Fruit fly (Drosophila melanogaster) whole organism, embryonic: ENCODE data around the gene CG13390.
A peak's percentile ranks its signal among the peaks of the same experiment; 100 is the strongest.

Source experiments
- Asciz ChIP-seq: fragments of 200-800 bp; sonication (Bioruptor generic); optimal IDR thresholded peaks from 2 replicates; lab custom pipeline; 2017; ENCODE audit warnings: missing biosample characterization, mild to moderate bottlenecking, missing genetic modification characterization, missing genetic modification reagents
- CG10267 ChIP-seq: fragments of 200-800 bp; sonication (Bioruptor generic); optimal IDR thresholded peaks from 2 replicates; lab custom pipeline; 2018; ENCODE audit warnings: missing biosample characterization, mild to moderate bottlenecking, missing genetic modification characterization, moderate library complexity
- CG10979 ChIP-seq: fragments of 200-800 bp; sonication (Bioruptor generic); optimal IDR thresholded peaks from 2 replicates; lab custom pipeline; 2018; ENCODE audit warnings: missing biosample characterization, mild to moderate bottlenecking, missing genetic modification characterization, moderate library complexity
- CG11504 ChIP-seq: fragments of 200-800 bp; sonication (Bioruptor generic); optimal IDR thresholded peaks from 3 replicates; lab custom pipeline; 2019; ENCODE audit warnings: missing biosample characterization, mild to moderate bottlenecking, missing genetic modification characterization, moderate library complexity
- CG11723 ChIP-seq: fragments of 200-800 bp; sonication (Bioruptor generic); optimal IDR thresholded peaks from 2 replicates; lab custom pipeline; 2017; ENCODE audit warnings: missing biosample characterization, mild to moderate bottlenecking, missing genetic modification characterization
- CG12071 ChIP-seq: fragments of 200-800 bp; sonication (Bioruptor generic); optimal IDR thresholded peaks from 3 replicates; lab custom pipeline; 2018; ENCODE audit warnings: missing biosample characterization, mild to moderate bottlenecking, missing genetic modification characterization
- CG14441 ChIP-seq: fragments of 200-800 bp; sonication (Bioruptor generic); IDR thresholded peaks from 2 replicates; pipeline ENCODE4 v1.3.6; 2022; ENCODE audit warnings: missing biosample characterization, missing genetic modification characterization
- CG1529 ChIP-seq: fragments of 200-800 bp; sonication (Bioruptor generic); optimal IDR thresholded peaks from 3 replicates; lab custom pipeline; 2018; ENCODE audit warnings: missing biosample characterization, missing genetic modification characterization
- CG15479 ChIP-seq: fragments of 200-800 bp; sonication (Bioruptor generic); optimal IDR thresholded peaks from 3 replicates; lab custom pipeline; 2019; ENCODE audit warnings: missing biosample characterization, mild to moderate bottlenecking, missing genetic modification characterization, moderate library complexity
- CG17186 ChIP-seq: fragments of 200-800 bp; sonication (Bioruptor generic); optimal IDR thresholded peaks from 3 replicates; lab custom pipeline; 2017; ENCODE audit warnings: missing biosample characterization, missing genetic modification reagents, missing genetic modification characterization
- CG18599 ChIP-seq: fragments of 200-800 bp; sonication (Bioruptor generic); optimal IDR thresholded peaks from 3 replicates; lab custom pipeline; 2017; ENCODE audit warnings: missing biosample characterization, missing genetic modification characterization, mild to moderate bottlenecking, moderate library complexity, missing genetic modification reagents
- CG2129 ChIP-seq: fragments of 200-800 bp; sonication (Bioruptor generic); IDR thresholded peaks from 2 replicates; pipeline ENCODE4 v1.3.6; 2022; ENCODE audit warnings: missing biosample characterization, missing genetic modification characterization; ENCODE audit not compliant: partially characterized antibody
- CG2678 ChIP-seq: fragments of 200-800 bp; sonication (Bioruptor generic); optimal IDR thresholded peaks from 3 replicates; lab custom pipeline; 2019; ENCODE audit warnings: missing biosample characterization, mild to moderate bottlenecking, missing genetic modification characterization, moderate library complexity
- CG2712 ChIP-seq: fragments of 200-800 bp; optimal IDR thresholded peaks from 3 replicates; lab custom pipeline; 2019; ENCODE audit warnings: missing biosample characterization, mild to moderate bottlenecking, missing genetic modification characterization, moderate library complexity
- CG31441 ChIP-seq: fragments of 200-800 bp; sonication (Bioruptor generic); IDR thresholded peaks from 2 replicates; pipeline ENCODE4 v1.3.6; 2022; ENCODE audit warnings: missing biosample characterization, missing genetic modification characterization
- CG32772 ChIP-seq: fragments of 200-800 bp; sonication (Bioruptor generic); IDR thresholded peaks from 2 replicates; pipeline ENCODE4 v1.3.6; 2022; ENCODE audit warnings: missing biosample characterization, missing genetic modification characterization
- CG33557 ChIP-seq: fragments of 200-800 bp; sonication (Bioruptor generic); optimal IDR thresholded peaks from 2 replicates; lab custom pipeline; 2019; ENCODE audit warnings: missing biosample characterization, mild to moderate bottlenecking, missing genetic modification characterization, moderate library complexity
- CG3407 ChIP-seq: fragments of 200-800 bp; sonication (Bioruptor generic); optimal IDR thresholded peaks from 2 replicates; lab custom pipeline; 2018; ENCODE audit warnings: missing biosample characterization, mild to moderate bottlenecking, missing genetic modification characterization
- CG4707 ChIP-seq: fragments of 200-800 bp; sonication (Bioruptor generic); optimal IDR thresholded peaks from 2 replicates; lab custom pipeline; 2018; ENCODE audit warnings: missing biosample characterization, mild to moderate bottlenecking, missing genetic modification characterization, moderate library complexity
- CG6654 ChIP-seq: fragments of 200-800 bp; sonication (Bioruptor generic); optimal IDR thresholded peaks from 2 replicates; lab custom pipeline; 2017; ENCODE audit warnings: missing biosample characterization, mild to moderate bottlenecking, missing genetic modification characterization
- CG7987 ChIP-seq: fragments of 200-800 bp; sonication (Bioruptor generic); optimal IDR thresholded peaks from 2 replicates; lab custom pipeline; 2018; ENCODE audit warnings: missing biosample characterization, mild to moderate bottlenecking, missing genetic modification characterization, moderate library complexity
- CG8388 ChIP-seq: fragments of 200-800 bp; sonication (Bioruptor generic); optimal IDR thresholded peaks from 2 replicates; lab custom pipeline; 2019; ENCODE audit warnings: missing biosample characterization, mild to moderate bottlenecking, missing genetic modification characterization, moderate library complexity
- CG8924 ChIP-seq: fragments of 200-800 bp; optimal IDR thresholded peaks from 3 replicates; lab custom pipeline; 2019; ENCODE audit warnings: missing biosample characterization, mild to moderate bottlenecking, missing genetic modification characterization, moderate library complexity
- CG9727 ChIP-seq: fragments of 200-800 bp; sonication (Bioruptor generic); optimal IDR thresholded peaks from 3 replicates; lab custom pipeline; 2017; ENCODE audit warnings: missing biosample characterization, mild to moderate bottlenecking, missing genetic modification characterization
- CrebB ChIP-seq: fragments of 200-800 bp; sonication (Bioruptor generic); optimal IDR thresholded peaks from 3 replicates; lab custom pipeline; 2018; ENCODE audit warnings: missing biosample characterization, mild to moderate bottlenecking, missing genetic modification characterization
- Dfd ChIP-seq, 2 experiments: fragments of >200 bp; optimal IDR thresholded peaks; 2 replicates each; lab custom pipeline; 2017; ENCODE audit warnings: missing biosample characterization in 2 of 2, missing genetic modification characterization in 2 of 2
- Dp ChIP-seq: fragments of 200-800 bp; sonication (Bioruptor generic); optimal IDR thresholded peaks from 2 replicates; lab custom pipeline; 2018; ENCODE audit warnings: missing biosample characterization, mild to moderate bottlenecking, missing genetic modification characterization, moderate library complexity
- Hand ChIP-seq: fragments of 200-800 bp; sonication (Bioruptor generic); optimal IDR thresholded peaks from 2 replicates; lab custom pipeline; 2017; ENCODE audit warnings: mild to moderate bottlenecking, missing biosample characterization, missing genetic modification reagents, missing genetic modification characterization
- Kr ChIP-seq: fragments of 200-800 bp; sonication (Bioruptor generic); optimal IDR thresholded peaks from 2 replicates; lab custom pipeline; 2017; ENCODE audit warnings: missing biosample characterization, mild to moderate bottlenecking, missing genetic modification characterization
- Med ChIP-seq: fragments of 200-800 bp; sonication (Bioruptor generic); peaks from one replicate; lab custom pipeline; 2016; ENCODE audit warnings: missing biosample characterization, missing genetic modification characterization, mild to moderate bottlenecking, inconsistent platforms, moderate library complexity
- NC2α ChIP-seq: fragments of 200-800 bp; sonication (Bioruptor generic); optimal IDR thresholded peaks from 2 replicates; lab custom pipeline; 2016; ENCODE audit warnings: missing biosample characterization, missing genetic modification characterization
- bab2 ChIP-seq: fragments of 200-800 bp; sonication (Bioruptor generic); optimal IDR thresholded peaks from 2 replicates; lab custom pipeline; 2016; ENCODE audit warnings: missing biosample characterization, missing genetic modification characterization
- chif ChIP-seq, 2 experiments: fragments of 200-800 bp; sonication (Bioruptor generic); optimal IDR thresholded peaks; 3 replicates each; lab custom pipeline; 2016; ENCODE audit warnings: missing biosample characterization in 2 of 2, missing genetic modification characterization in 2 of 2
- dati ChIP-seq: fragments of 200-800 bp; sonication (Bioruptor generic); IDR thresholded peaks from 2 replicates; pipeline ENCODE4 v1.3.6; 2022; ENCODE audit warnings: missing biosample characterization, missing genetic modification characterization
- emc ChIP-seq: fragments of 200-800 bp; sonication (Bioruptor generic); optimal IDR thresholded peaks from 2 replicates; lab custom pipeline; 2016; ENCODE audit warnings: missing biosample characterization, missing genetic modification characterization
- fd64A ChIP-seq: fragments of 200-800 bp; sonication (Bioruptor generic); optimal IDR thresholded peaks from 3 replicates; lab custom pipeline; 2018; ENCODE audit warnings: missing biosample characterization, mild to moderate bottlenecking, missing genetic modification characterization
- kay ChIP-seq: fragments of 200-800 bp; sonication (Bioruptor generic); optimal IDR thresholded peaks from 2 replicates; lab custom pipeline; 2016; ENCODE audit warnings: missing biosample characterization, missing genetic modification characterization
- kni ChIP-seq: fragments of 200-800 bp; sonication (Bioruptor generic); optimal IDR thresholded peaks from 3 replicates; lab custom pipeline; 2017; ENCODE audit warnings: mild to moderate bottlenecking, missing biosample characterization, missing genetic modification reagents, missing genetic modification characterization
- nau ChIP-seq: fragments of 200-800 bp; sonication (Bioruptor generic); optimal IDR thresholded peaks from 3 replicates; lab custom pipeline; 2017; ENCODE audit warnings: missing biosample characterization, mild to moderate bottlenecking, missing genetic modification characterization, missing genetic modification reagents
- pnt ChIP-seq: fragments of 200-800 bp; sonication (Bioruptor generic); optimal IDR thresholded peaks from 3 replicates; lab custom pipeline; 2016; ENCODE audit warnings: missing biosample characterization, missing genetic modification characterization
- row ChIP-seq: fragments of 200-800 bp; sonication (Bioruptor generic); IDR thresholded peaks from 3 replicates; pipeline ENCODE4 v1.3.6; 2022; ENCODE audit warnings: missing biosample characterization, missing genetic modification characterization
- sc ChIP-seq, 3 experiments: fragments of >200 bp in 2 of 3; fragments of 200-800 bp in 1 of 3; sonication (Bioruptor generic) in 1 of 3; optimal IDR thresholded peaks; 2 replicates in 2 of 3; 3 replicates in 1 of 3; lab custom pipeline; 2017; ENCODE audit warnings: mild to moderate bottlenecking in 1 of 3, missing biosample characterization in 1 of 3, missing genetic modification characterization in 1 of 3, missing genetic modification reagents in 1 of 3
- sd ChIP-seq: fragments of 200-800 bp; sonication (Bioruptor generic); optimal IDR thresholded peaks from 3 replicates; lab custom pipeline; 2018; ENCODE audit warnings: missing biosample characterization, mild to moderate bottlenecking, missing genetic modification characterization, moderate library complexity
- slou ChIP-seq: fragments of 200-800 bp; sonication (Bioruptor generic); optimal IDR thresholded peaks from 3 replicates; lab custom pipeline; 2016; ENCODE audit warnings: missing biosample characterization, missing genetic modification characterization
- stwl ChIP-seq: fragments of 200-800 bp; sonication (Bioruptor generic); optimal IDR thresholded peaks from 3 replicates; lab custom pipeline; 2018; ENCODE audit warnings: missing biosample characterization, mild to moderate bottlenecking, missing genetic modification characterization, moderate library complexity
- unpg ChIP-seq: fragments of 200-800 bp; sonication (Bioruptor generic); optimal IDR thresholded peaks from 3 replicates; lab custom pipeline; 2018; ENCODE audit warnings: missing biosample characterization, mild to moderate bottlenecking, missing genetic modification characterization, moderate library complexity
- vvl ChIP-seq: fragments of 200-800 bp; sonication (Bioruptor generic); IDR thresholded peaks from 2 replicates; pipeline ENCODE4 v1.3.6; 2022; ENCODE audit warnings: missing biosample characterization, missing genetic modification characterization
- wek ChIP-seq: fragments of 200-800 bp; sonication (Bioruptor generic); optimal IDR thresholded peaks from 3 replicates; lab custom pipeline; 2018; ENCODE audit warnings: missing biosample characterization, mild to moderate bottlenecking, missing genetic modification characterization, moderate library complexity

CG13390 gene

DNA sequence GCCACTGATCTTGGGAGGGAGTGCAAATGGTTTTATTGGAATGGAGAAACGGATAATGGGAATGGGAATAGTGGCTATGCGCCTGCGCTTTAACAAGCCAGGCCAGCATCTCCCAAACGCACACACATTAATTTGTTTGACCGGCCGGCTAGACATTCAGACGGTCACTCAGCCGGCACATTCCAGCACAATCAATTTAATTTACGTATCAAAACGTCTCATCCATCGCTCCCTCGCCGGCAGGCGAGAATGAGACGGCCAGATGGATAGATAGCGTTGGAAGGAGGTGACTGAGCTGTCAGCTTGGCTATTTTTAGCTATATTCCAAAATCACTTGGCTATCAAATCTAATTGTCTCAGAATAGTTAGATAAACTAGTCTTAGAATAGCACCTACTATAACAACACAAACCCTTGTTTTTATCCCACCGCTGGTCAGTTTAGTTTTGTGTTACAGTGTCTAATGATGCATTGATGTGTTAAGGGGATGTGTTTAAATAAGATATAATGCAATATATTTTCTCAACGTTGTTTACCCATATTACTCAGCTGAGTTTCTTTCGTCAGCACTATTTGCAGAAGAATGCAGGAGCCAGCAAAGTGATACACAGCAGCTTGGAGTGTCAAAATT lies 47.0 kb upstream of the CG13390 start (continued):
- no peak for TF ChIP-seq CG6654 (GFP tag; lab: Kevin White, UChicago)
- TF ChIP-seq Med, result peak; percentile 44
- TF ChIP-seq CG33557 (GFP tag; lab: Kevin White, UChicago), result peak; percentile 29
- no peak for TF ChIP-seq CG14441 (GFP tag; lab: Robert Waterston, UW)
- no peak for TF ChIP-seq CG7987 (GFP tag; lab: Kevin White, UChicago)
- TF ChIP-seq CG3407 (GFP tag; lab: Kevin White, UChicago), result peak; percentile 24
- TF ChIP-seq CG4707 (GFP tag; lab: Kevin White, UChicago), result peak; percentile 45
- peak in 1 of 2 experiments; percentile 47 for TF ChIP-seq chif (GFP tag; optimal IDR thresholded peaks at IDR 0.05; lab: Kevin White, UChicago)
- peak; percentile 15 for TF ChIP-seq CG8924 (tag; lab: Kevin White, UChicago)
- peak; percentile 21 for TF ChIP-seq CG11504 (tag; lab: Kevin White, UChicago)
- TF ChIP-seq fd64A, result peak; percentile 42
- no peak for TF ChIP-seq CG17186 (GFP tag; lab: Kevin White, UChicago)
- TF ChIP-seq CG2129 (GFP tag; lab: Robert Waterston, UW), result no peak
- peak; percentile 3 for TF ChIP-seq CG8388 (GFP tag; lab: Kevin White, UChicago)
- TF ChIP-seq CrebB (tag; lab: Kevin White, UChicago), result peak; percentile 6
- TF ChIP-seq pnt (GFP tag; lab: Kevin White, UChicago), result no peak
- TF ChIP-seq stwl, result peak; percentile 2
- TF ChIP-seq CG32772, result no peak
- TF ChIP-seq CG31441, result 0 out of 2 replicates have a peak, but pooled peaks have one; percentile 20
- no peak for TF ChIP-seq CG12071
- TF ChIP-seq wek (GFP tag; lab: Kevin White, UChicago), result peak; percentile 28
- no peak for TF ChIP-seq Dp (GFP tag; lab: Kevin White, UChicago)
- 0 out of 2 replicates have a peak, but pooled peaks have one; percentile 6 for TF ChIP-seq vvl (GFP tag; lab: Robert Waterston, UW)
- TF ChIP-seq CG1529 (GFP tag; lab: Kevin White, UChicago), result peak; percentile 27
- peak; percentile 34 for TF ChIP-seq Kr (GFP tag; lab: Kevin White, UChicago)
- TF ChIP-seq emc (GFP tag; lab: Kevin White, UChicago), result no peak
- no peak for TF ChIP-seq CG11723 (GFP tag; lab: Kevin White, UChicago)
- TF ChIP-seq Dfd (GFP tag; optimal IDR thresholded peaks at IDR 0.05; lab: Kevin White, UChicago), result no peak
- peak; percentile 9 for TF ChIP-seq bab2 (GFP tag; lab: Kevin White, UChicago)
- peak; percentile 14 for TF ChIP-seq kay (GFP tag; lab: Kevin White, UChicago)
- peak; percentile 22 for TF ChIP-seq CG10979
- no peak for TF ChIP-seq sc (optimal IDR thresholded peaks at IDR 0.05; lab: Kevin White, UChicago)
- peak; percentile 9 for TF ChIP-seq sc (GFP tag; optimal IDR thresholded peaks at IDR 0.05; lab: Kevin White, UChicago)
- TF ChIP-seq kni (GFP tag; lab: Kevin White, UChicago), result peak; percentile 63
- TF ChIP-seq CG15479 (GFP tag; lab: Kevin White, UChicago), result no peak
- no peak for TF ChIP-seq CG10267
- peak; percentile 47 for TF ChIP-seq CG2712 (tag; lab: Kevin White, UChicago)
- peak; percentile 2 for TF ChIP-seq Asciz (GFP tag; lab: Kevin White, UChicago)
- TF ChIP-seq CG2678 (tag; lab: Kevin White, UChicago), result peak; percentile 36
- TF ChIP-seq CG18599 (GFP tag; lab: Kevin White, UChicago), result no peak
- no peak for TF ChIP-seq Hand (GFP tag; lab: Kevin White, UChicago)
- peak; percentile 95 for TF ChIP-seq sd (tag; lab: Kevin White, UChicago)
- TF ChIP-seq CG9727 (GFP tag; lab: Kevin White, UChicago), result peak; percentile 15
- TF ChIP-seq dati (GFP tag; lab: Robert Waterston, UW), result no peak
- peak; percentile 14 for TF ChIP-seq nau (GFP tag; lab: Kevin White, UChicago)
- TF ChIP-seq slou (GFP tag; lab: Kevin White, UChicago), result no peak
- no peak for TF ChIP-seq NC2α (GFP tag; lab: Kevin White, UChicago)
- peak; percentile 8 for TF ChIP-seq unpg (GFP tag; lab: Kevin White, UChicago)
- peak; percentile 46; the same call in 2 of the 3 replicates for TF ChIP-seq row (GFP tag; lab: Robert Waterston, UW)
